Fruit fly (Drosophila melanogaster) whole organism, embryonic: ENCODE results near the gene CG42240.

Experiments used
- Aef1 ChIP-seq: fragments of 200-800 bp; sonication (Bioruptor generic); IDR thresholded peaks from 3 replicates; pipeline ENCODE4 v1.3.6; 2022; ENCODE audit warnings: missing biosample characterization, missing genetic modification characterization
- Bteb2 ChIP-seq: fragments of 200-800 bp; sonication (Bioruptor generic); optimal IDR thresholded peaks from 2 replicates; lab custom pipeline; 2016; ENCODE audit warnings: missing biosample characterization, missing genetic modification characterization
- CG10267 ChIP-seq: fragments of 200-800 bp; sonication (Bioruptor generic); optimal IDR thresholded peaks from 2 replicates; lab custom pipeline; 2018; ENCODE audit warnings: missing biosample characterization, mild to moderate bottlenecking, missing genetic modification characterization, moderate library complexity
- CG11560 ChIP-seq: fragments of 200-800 bp; sonication (Bioruptor generic); IDR thresholded peaks from 3 replicates; pipeline ENCODE4 v1.3.6; 2022; ENCODE audit warnings: missing biosample characterization, missing genetic modification characterization
- CG12071 ChIP-seq: fragments of 200-800 bp; sonication (Bioruptor generic); optimal IDR thresholded peaks from 3 replicates; lab custom pipeline; 2018; ENCODE audit warnings: missing biosample characterization, mild to moderate bottlenecking, missing genetic modification characterization
- CG12104 ChIP-seq: fragments of 200-800 bp; sonication (Bioruptor generic); optimal IDR thresholded peaks from 3 replicates; lab custom pipeline; 2016; ENCODE audit warnings: missing biosample characterization, missing genetic modification characterization
- CG13296 ChIP-seq: fragments of 200-800 bp; sonication (Bioruptor generic); optimal IDR thresholded peaks from 3 replicates; lab custom pipeline; 2018; ENCODE audit warnings: missing biosample characterization, mild to moderate bottlenecking, missing genetic modification characterization
- CG14050 ChIP-seq: fragments of 200-800 bp; sonication (Bioruptor generic); IDR thresholded peaks from 3 replicates; pipeline ENCODE4 v1.3.6; 2022; ENCODE audit warnings: missing biosample characterization, missing genetic modification characterization
- CG14441 ChIP-seq: fragments of 200-800 bp; sonication (Bioruptor generic); IDR thresholded peaks from 2 replicates; pipeline ENCODE4 v1.3.6; 2022; ENCODE audit warnings: missing biosample characterization, missing genetic modification characterization
- CG1529 ChIP-seq: fragments of 200-800 bp; sonication (Bioruptor generic); optimal IDR thresholded peaks from 3 replicates; lab custom pipeline; 2018; ENCODE audit warnings: missing biosample characterization, missing genetic modification characterization
- CG15696 ChIP-seq: fragments of 200-800 bp; sonication (Bioruptor generic); optimal IDR thresholded peaks from 2 replicates; lab custom pipeline; 2019; ENCODE audit warnings: missing biosample characterization, mild to moderate bottlenecking, missing genetic modification characterization, moderate library complexity
- CG2712 ChIP-seq: fragments of 200-800 bp; optimal IDR thresholded peaks from 3 replicates; lab custom pipeline; 2019; ENCODE audit warnings: missing biosample characterization, mild to moderate bottlenecking, missing genetic modification characterization, moderate library complexity
- CG2875 ChIP-seq: fragments of 200-800 bp; sonication (Bioruptor generic); optimal IDR thresholded peaks from 2 replicates; lab custom pipeline; 2017; ENCODE audit warnings: missing biosample characterization, mild to moderate bottlenecking, missing genetic modification characterization, missing genetic modification reagents
- CG3065 ChIP-seq: fragments of 200-800 bp; sonication (Bioruptor generic); optimal IDR thresholded peaks from 2 replicates; lab custom pipeline; 2016; ENCODE audit warnings: missing biosample characterization, missing genetic modification characterization
- CG32532 ChIP-seq: fragments of 200-800 bp; sonication (Bioruptor generic); IDR thresholded peaks from 2 replicates; pipeline ENCODE4 v1.3.6; 2022; ENCODE audit warnings: missing biosample characterization, missing genetic modification characterization
- CG3838 ChIP-seq: fragments of 200-800 bp; sonication (Bioruptor generic); optimal IDR thresholded peaks from 3 replicates; lab custom pipeline; 2016; ENCODE audit warnings: missing biosample characterization, missing genetic modification characterization
- CG42726 ChIP-seq: fragments of 200-800 bp; sonication (Bioruptor generic); IDR thresholded peaks from 2 replicates; pipeline ENCODE4 v1.3.6; 2022; ENCODE audit warnings: missing biosample characterization, missing genetic modification characterization; ENCODE audit not compliant: partially characterized antibody
- CG7839 ChIP-seq: fragments of 200-800 bp; sonication (Bioruptor generic); optimal IDR thresholded peaks from 3 replicates; lab custom pipeline; 2018; ENCODE audit warnings: missing biosample characterization, mild to moderate bottlenecking, missing genetic modification characterization, moderate library complexity
- CG7928 ChIP-seq: fragments of 200-800 bp; sonication (Bioruptor generic); optimal IDR thresholded peaks from 2 replicates; lab custom pipeline; 2017; ENCODE audit warnings: missing biosample characterization, mild to moderate bottlenecking, missing genetic modification characterization
- CG7963 ChIP-seq: fragments of 200-800 bp; sonication (Bioruptor generic); IDR thresholded peaks from 3 replicates; pipeline ENCODE4 v1.3.6; 2022; ENCODE audit warnings: missing biosample characterization, missing genetic modification characterization; ENCODE audit not compliant: partially characterized antibody
- CG8089 ChIP-seq: fragments of 200-800 bp; sonication (Bioruptor generic); optimal IDR thresholded peaks from 3 replicates; lab custom pipeline; 2016; ENCODE audit warnings: missing biosample characterization, missing genetic modification characterization
- CG8765 ChIP-seq: fragments of 200-800 bp; sonication (Bioruptor generic); IDR thresholded peaks from 2 replicates; pipeline ENCODE4 v1.3.6; 2022; ENCODE audit warnings: missing biosample characterization, missing genetic modification characterization
- CG9437 ChIP-seq: fragments of 200-800 bp; sonication (Bioruptor generic); optimal IDR thresholded peaks from 2 replicates; lab custom pipeline; 2018; ENCODE audit warnings: missing biosample characterization, mild to moderate bottlenecking, missing genetic modification characterization
- CG9797 ChIP-seq: fragments of 200-800 bp; sonication (Bioruptor generic); optimal IDR thresholded peaks from 3 replicates; lab custom pipeline; 2018; ENCODE audit warnings: missing biosample characterization, mild to moderate bottlenecking, missing genetic modification characterization
- Dbx ChIP-seq: fragments of 200-800 bp; sonication (Bioruptor generic); IDR thresholded peaks from 3 replicates; pipeline ENCODE4 v1.3.6; 2022; ENCODE audit warnings: missing biosample characterization, missing genetic modification characterization
- Dfd ChIP-seq, 2 experiments: fragments of >200 bp; optimal IDR thresholded peaks; 2 replicates each; lab custom pipeline; 2017; ENCODE audit warnings: missing biosample characterization in 2 of 2, missing genetic modification characterization in 2 of 2
- Doc3 ChIP-seq: fragments of 200-800 bp; sonication (Bioruptor generic); IDR thresholded peaks from 3 replicates; pipeline ENCODE4 v1.3.6; 2022; ENCODE audit warnings: missing biosample characterization, missing genetic modification characterization; ENCODE audit not compliant: partially characterized antibody
- Lpt ChIP-seq: fragments of >200 bp; optimal IDR thresholded peaks from 2 replicates; lab custom pipeline; 2018; ENCODE audit warnings: missing biosample characterization, missing genetic modification characterization
- MBD-R2 ChIP-seq: fragments of 200-800 bp; sonication (Bioruptor generic); IDR thresholded peaks from 2 replicates; pipeline ENCODE4 v1.3.6; 2022; ENCODE audit warnings: missing biosample characterization, missing genetic modification characterization
- MESR4 ChIP-seq: fragments of 200-800 bp; sonication (Bioruptor generic); optimal IDR thresholded peaks from 2 replicates; lab custom pipeline; 2018; ENCODE audit warnings: missing biosample characterization, mild to moderate bottlenecking, missing genetic modification characterization, moderate library complexity
- Meics ChIP-seq: fragments of 200-800 bp; sonication (Bioruptor generic); optimal IDR thresholded peaks from 2 replicates; lab custom pipeline; 2017; ENCODE audit warnings: missing biosample characterization, mild to moderate bottlenecking, missing genetic modification characterization
- Pdp1 ChIP-seq, 2 experiments: fragments of 200-800 bp; sonication (Bioruptor generic); optimal IDR thresholded peaks; 3 replicates each; lab custom pipeline; 2016; ENCODE audit warnings: missing biosample characterization in 2 of 2, missing genetic modification characterization in 2 of 2, mild to moderate bottlenecking in 1 of 2, moderate library complexity in 1 of 2
- Rx ChIP-seq: fragments of 200-800 bp; sonication (Bioruptor generic); IDR thresholded peaks from 2 replicates; pipeline ENCODE4 v1.3.6; 2022; ENCODE audit warnings: missing biosample characterization, missing genetic modification characterization
- Tbp ChIP-seq: fragments of >200 bp; optimal IDR thresholded peaks from 2 replicates; lab custom pipeline; 2018; ENCODE audit warnings: missing biosample characterization, missing genetic modification characterization
- Xrp1 ChIP-seq: fragments of 200-800 bp; sonication (Bioruptor generic); IDR thresholded peaks from 2 replicates; pipeline ENCODE4 v1.3.6; 2022; ENCODE audit warnings: missing biosample characterization, missing genetic modification characterization
- ase ChIP-seq: fragments of 200-800 bp; sonication (Bioruptor generic); IDR thresholded peaks from 3 replicates; pipeline ENCODE4 v1.3.6; 2022; ENCODE audit warnings: missing biosample characterization, missing genetic modification characterization
- bsh ChIP-seq, 2 experiments: fragments of 200-800 bp; sonication (Bioruptor generic); optimal IDR thresholded peaks; 2 replicates each; lab custom pipeline; 2017 to 2018; ENCODE audit warnings: mild to moderate bottlenecking in 2 of 2, missing biosample characterization in 2 of 2, missing genetic modification characterization in 2 of 2, moderate library complexity in 1 of 2
- caup ChIP-seq: fragments of 200-800 bp; sonication (Bioruptor generic); optimal IDR thresholded peaks from 3 replicates; lab custom pipeline; 2017; ENCODE audit warnings: missing biosample characterization, mild to moderate bottlenecking, missing genetic modification characterization, moderate library complexity; ENCODE audit not compliant: severe bottlenecking
- chn ChIP-seq: fragments of 200-800 bp; sonication (Bioruptor generic); optimal IDR thresholded peaks from 2 replicates; lab custom pipeline; 2016; ENCODE audit warnings: missing biosample characterization, missing genetic modification characterization
- danr ChIP-seq: fragments of 200-800 bp; sonication (Bioruptor generic); IDR thresholded peaks from 2 replicates; pipeline ENCODE4 v1.3.6; 2022; ENCODE audit warnings: missing biosample characterization, missing genetic modification characterization
- disco-r ChIP-seq: fragments of 200-800 bp; sonication (Bioruptor generic); optimal IDR thresholded peaks from 2 replicates; lab custom pipeline; 2016; ENCODE audit warnings: missing biosample characterization, missing genetic modification characterization
- fd102C ChIP-seq: fragments of 200-800 bp; sonication (Bioruptor generic); optimal IDR thresholded peaks from 2 replicates; lab custom pipeline; 2018; ENCODE audit warnings: missing biosample characterization, mild to moderate bottlenecking, missing genetic modification characterization, moderate library complexity
- fru ChIP-seq: fragments of >200 bp; optimal IDR thresholded peaks from 2 replicates; lab custom pipeline; 2017
- grau ChIP-seq: fragments of 200-800 bp; optimal IDR thresholded peaks from 3 replicates; lab custom pipeline; 2019; ENCODE audit warnings: missing biosample characterization, mild to moderate bottlenecking, missing genetic modification characterization, moderate library complexity
- inv ChIP-seq: fragments of 200-800 bp; sonication (Bioruptor generic); IDR thresholded peaks from 2 replicates; pipeline ENCODE4 v1.3.6; 2022; ENCODE audit warnings: missing biosample characterization, missing genetic modification characterization; ENCODE audit not compliant: partially characterized antibody
- jigr1 ChIP-seq: fragments of 200-800 bp; sonication (Bioruptor generic); IDR thresholded peaks from 3 replicates; pipeline ENCODE4 v1.3.6; 2022; ENCODE audit warnings: missing biosample characterization, missing genetic modification characterization
- jing ChIP-seq: fragments of 200-800 bp; sonication (Bioruptor generic); optimal IDR thresholded peaks from 2 replicates; lab custom pipeline; 2018; ENCODE audit warnings: missing biosample characterization, mild to moderate bottlenecking, missing genetic modification characterization
- ranshi ChIP-seq: fragments of 200-800 bp; sonication (Bioruptor generic); IDR thresholded peaks from 2 replicates; pipeline ENCODE4 v1.3.6; 2022; ENCODE audit warnings: missing biosample characterization, missing genetic modification characterization
- sens ChIP-seq: fragments of 200-800 bp; sonication (Bioruptor generic); peaks from one replicate; lab custom pipeline; 2016; ENCODE audit warnings: missing biosample characterization, missing genetic modification characterization
- sens-2 ChIP-seq: fragments of 200-800 bp; sonication (Bioruptor generic); IDR thresholded peaks from 2 replicates; pipeline ENCODE4 v1.3.6; 2022; ENCODE audit warnings: missing biosample characterization, missing genetic modification characterization
- stc ChIP-seq: fragments of 200-800 bp; sonication (Bioruptor generic); IDR thresholded peaks from 2 replicates; pipeline ENCODE4 v1.3.6; 2022; ENCODE audit warnings: missing biosample characterization, missing genetic modification characterization
- zf30C ChIP-seq: fragments of 200-800 bp; sonication (Bioruptor generic); optimal IDR thresholded peaks from 3 replicates; lab custom pipeline; 2018; ENCODE audit warnings: missing biosample characterization, mild to moderate bottlenecking, missing genetic modification characterization

CG42240 gene

dm6 chrX:6366357-6366691, 35.7 kb downstream of the CG42240 start (continued):
- TF ChIP-seq Bteb2 (GFP tag; lab: Kevin White, UChicago) = peak; percentile 84
- peak; percentile 70 for TF ChIP-seq jing (GFP tag; lab: Kevin White, UChicago)
- peak; percentile 68 to 87 for TF ChIP-seq Pdp1 (GFP tag; optimal IDR thresholded peaks at IDR 0.05; lab: Kevin White, UChicago)
- no peak for TF ChIP-seq Doc3
- peak; percentile 97 for TF ChIP-seq grau (tag; lab: Kevin White, UChicago)
- TF ChIP-seq Meics (GFP tag; lab: Kevin White, UChicago) = peak; percentile 89
- TF ChIP-seq Aef1 = peak; percentile 92
- TF ChIP-seq CG15696 (tag; lab: Kevin White, UChicago) = peak; percentile 51
- TF ChIP-seq chn (GFP tag; lab: Kevin White, UChicago) = peak; percentile 73
- TF ChIP-seq Lpt = no peak
- peak; percentile 87 for TF ChIP-seq CG12071
- peak; percentile 54; the same call in 1 of the 3 replicates for TF ChIP-seq CG11560 (tag; lab: Robert Waterston, UW)
- peak; percentile 77 for TF ChIP-seq danr
- peak; percentile 91 for TF ChIP-seq CG13296 (GFP tag; lab: Kevin White, UChicago)
- TF ChIP-seq Rx (GFP tag; lab: Robert Waterston, UW) = peak; percentile 85
- peak; percentile 90 for TF ChIP-seq CG14441 (GFP tag; lab: Robert Waterston, UW)
- peak; percentile 95 for TF ChIP-seq CG32532 (GFP tag; lab: Robert Waterston, UW)
- peak; percentile 76; the same call in 1 of the 2 replicates for TF ChIP-seq MBD-R2 (GFP tag; lab: Robert Waterston, UW)
- peak; percentile 89 for TF ChIP-seq caup (GFP tag; lab: Kevin White, UChicago)
- TF ChIP-seq CG2875 (GFP tag; lab: Kevin White, UChicago) = peak; percentile 46
- TF ChIP-seq CG7928 (GFP tag; lab: Kevin White, UChicago) = peak; percentile 59
- TF ChIP-seq sens (GFP tag; lab: Kevin White, UChicago) = peak; percentile 94
- TF ChIP-seq ranshi (GFP tag; lab: Robert Waterston, UW) = peak; percentile 89
- TF ChIP-seq CG3838 = peak; percentile 32
- TF ChIP-seq CG9797 = no peak
- peak; percentile 83 for TF ChIP-seq stc (GFP tag; lab: Robert Waterston, UW)
- TF ChIP-seq CG9437 (GFP tag; lab: Kevin White, UChicago) = peak; percentile 41
- peak; percentile 90 for TF ChIP-seq Dbx
- TF ChIP-seq CG7839 = peak; percentile 90
- peak; percentile 77 for TF ChIP-seq CG2712 (tag; lab: Kevin White, UChicago)
- TF ChIP-seq CG14050 (GFP tag; lab: Robert Waterston, UW) = peak; percentile 85
- TF ChIP-seq fd102C (GFP tag; lab: Kevin White, UChicago) = no peak
- TF ChIP-seq ase = peak; percentile 84
- no peak for TF ChIP-seq MESR4
- peak; percentile 54 for TF ChIP-seq CG8089
- TF ChIP-seq fru (lab: Kevin White, UChicago) = no peak
- TF ChIP-seq CG42726 (GFP tag; lab: Robert Waterston, UW) = no peak
- peak; percentile 66 for TF ChIP-seq sens-2 (GFP tag; lab: Robert Waterston, UW)
- no peak for TF ChIP-seq inv (GFP tag; lab: Robert Waterston, UW)
- TF ChIP-seq bsh (GFP tag; optimal IDR thresholded peaks at IDR 0.05; lab: Kevin White, UChicago) = peak; percentile 51 to 71
- peak; percentile 34 for TF ChIP-seq CG1529 (GFP tag; lab: Kevin White, UChicago)
- TF ChIP-seq CG8765 (GFP tag; lab: Robert Waterston, UW) = peak; percentile 62; the same call in 1 of the 2 replicates
- no peak for TF ChIP-seq zf30C (GFP tag; lab: Kevin White, UChicago)
- peak; percentile 51 for TF ChIP-seq CG10267
- peak; percentile 52 for TF ChIP-seq CG3065 (GFP tag; lab: Kevin White, UChicago)
- peak; percentile 76 for TF ChIP-seq disco-r
- TF ChIP-seq CG12104 = peak; percentile 64
- peak; percentile 66; the same call in 2 of the 3 replicates for TF ChIP-seq jigr1 (GFP tag; lab: Robert Waterston, UW)
- TF ChIP-seq Tbp (GFP tag; lab: Kevin White, UChicago) = no peak
- no peak for TF ChIP-seq Dfd (GFP tag; optimal IDR thresholded peaks at IDR 0.05; lab: Kevin White, UChicago)
- TF ChIP-seq Xrp1 (GFP tag; lab: Robert Waterston, UW) = peak; percentile 80
- TF ChIP-seq CG7963 (GFP tag; lab: Robert Waterston, UW) = no peak
